Worm (Caenorhabditis elegans): ENCODE measurements around the gene M117.6.
A peak's percentile ranks its signal among the peaks of the same experiment; 100 is the strongest.

The M117.6 gene

DNA sequence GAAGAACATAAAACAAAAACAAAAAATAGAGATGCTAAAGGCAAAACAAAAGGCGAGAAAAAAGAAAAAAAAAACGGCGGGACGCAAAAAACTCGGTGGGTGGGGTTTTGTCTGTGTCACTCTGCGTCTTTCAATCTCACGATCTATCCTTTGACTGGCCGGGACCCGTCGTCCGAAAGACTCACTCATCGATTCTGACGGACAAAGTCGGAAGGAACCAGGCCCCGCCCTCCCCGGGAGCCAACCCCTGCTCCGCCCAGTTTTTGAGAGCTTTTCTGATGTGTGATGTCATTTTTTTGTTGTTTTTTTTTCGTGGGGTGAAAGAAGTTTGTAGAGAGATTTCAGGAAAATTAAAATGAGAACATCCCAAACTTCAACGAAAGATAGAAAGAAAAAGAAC lies 34.7 kb downstream of the M117.6 start:
- TF ChIP-seq ceh-82 (tag; optimal IDR thresholded peaks at IDR 0.05) (peak in 1 of 3 experiments; percentile 6), elt-3 (tag; optimal IDR thresholded peaks at IDR 0.05) (no peak), isw-1 (GFP tag; IDR thresholded peaks at IDR 0.05) (peak; percentile 11; the same call in 1 of the 2 replicates), hpl-2 (GFP tag; optimal IDR thresholded peaks at IDR 0.05) (no peak), lsy-2 (tag; optimal IDR thresholded peaks at IDR 0.05) (peak in 1 of 2 experiments; percentile 2), ama-1 (optimal IDR thresholded peaks at IDR 0.05) (no peak), fkh-8 (tag; optimal IDR thresholded peaks at IDR 0.05) (peak; percentile 11), lin-14 (GFP tag; optimal IDR thresholded peaks at IDR 0.05) (peak; percentile 83), fkh-10 (GFP tag; optimal IDR thresholded peaks at IDR 0.05) (peak; percentile 16), unc-86 (tag; optimal IDR thresholded peaks at IDR 0.05) (peak; percentile 29)

DNA sequence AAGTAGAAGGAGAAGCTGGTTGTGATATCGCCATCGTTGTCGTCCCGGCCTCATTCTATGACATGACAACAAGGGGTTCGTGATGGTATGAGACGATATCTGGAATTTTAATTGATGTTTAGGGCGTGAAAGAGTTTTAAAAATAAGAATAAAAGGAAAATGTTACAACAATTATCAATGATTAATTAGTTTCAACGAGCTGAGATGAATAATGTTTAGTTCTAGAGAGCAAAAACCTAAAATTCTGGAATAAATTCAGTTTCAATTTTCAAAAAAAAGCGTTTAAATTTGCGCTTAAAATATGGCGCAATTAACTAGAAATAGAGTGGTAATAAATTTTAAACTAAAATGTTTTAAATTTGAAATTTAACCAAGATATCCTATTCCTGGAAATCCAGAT lies 35.4 kb downstream of the M117.6 start, which contains the start of gene H01G02.3:
H01G02.3 (minus strand) TSS at position 101 of the 400 bp plus-strand sequence.
- no peak for TF ChIP-seq nhr-90 (tag; optimal IDR thresholded peaks at IDR 0.05; ENCODE audit: poor library complexity)
- no peak for TF ChIP-seq mep-1 (tag; optimal IDR thresholded peaks at IDR 0.05)

- TF ChIP-seq snpc-4 (tag; optimal IDR thresholded peaks at IDR 0.05) = no peak
- TF ChIP-seq swsn-7 (tag; optimal IDR thresholded peaks at IDR 0.05) = no peak
- no peak for TF ChIP-seq unc-30 (tag; optimal IDR thresholded peaks at IDR 0.05)
- TF ChIP-seq sox-4 (tag; optimal IDR thresholded peaks at IDR 0.05) = no peak
- no peak for TF ChIP-seq lin-15B (tag; optimal IDR thresholded peaks at IDR 0.05)
- TF ChIP-seq nhr-77 (tag; optimal IDR thresholded peaks at IDR 0.05) = no peak
- no peak for TF ChIP-seq snu-23 (GFP tag; optimal IDR thresholded peaks at IDR 0.05)
- no peak for TF ChIP-seq nhr-90 (tag; optimal IDR thresholded peaks at IDR 0.05; ENCODE audit: poor library complexity)
- TF ChIP-seq fos-1 (tag; optimal IDR thresholded peaks at IDR 0.05) = no peak
- no peak for TF ChIP-seq ztf-11 (tag; optimal IDR thresholded peaks at IDR 0.05)
- TF ChIP-seq C34B4.2 (tag; optimal IDR thresholded peaks at IDR 0.05) = no peak
- no peak for TF ChIP-seq lin-39 (tag; optimal IDR thresholded peaks at IDR 0.05)
- no peak for TF ChIP-seq xbp-1 (tag; optimal IDR thresholded peaks at IDR 0.05)
- peak in 1 of 2 experiments; percentile 4 for TF ChIP-seq lin-35 (GFP tag; optimal IDR thresholded peaks at IDR 0.05)
- TF ChIP-seq lsy-2 (tag; optimal IDR thresholded peaks at IDR 0.05) = peak in 1 of 2 experiments; percentile 9
- TF ChIP-seq efl-1 (optimal IDR thresholded peaks at IDR 0.05) = no peak
- no peak for TF ChIP-seq efl-1 (GFP tag; optimal IDR thresholded peaks at IDR 0.05 in 1 of 2)
- TF ChIP-seq ceh-63 (GFP tag; optimal IDR thresholded peaks at IDR 0.05) = no peak
- TF ChIP-seq irx-1 (tag; optimal IDR thresholded peaks at IDR 0.05) = no peak
- no peak for TF ChIP-seq mdl-1 (tag; optimal IDR thresholded peaks at IDR 0.05)
- TF ChIP-seq unc-86 (tag; optimal IDR thresholded peaks at IDR 0.05) = peak; percentile 27
- no peak for TF ChIP-seq unc-98 (GFP tag; IDR thresholded peaks at IDR 0.05)
- TF ChIP-seq efl-3 (GFP tag; optimal IDR thresholded peaks at IDR 0.05) = no peak
- TF ChIP-seq nhr-71 (tag; optimal IDR thresholded peaks at IDR 0.05) = peak; percentile 14
- TF ChIP-seq fkh-8 (tag; optimal IDR thresholded peaks at IDR 0.05) = no peak
- no peak for TF ChIP-seq ceh-88 (GFP tag; IDR thresholded peaks at IDR 0.05)
- TF ChIP-seq zag-1 (tag; optimal IDR thresholded peaks at IDR 0.05) = peak; percentile 29
- TF ChIP-seq egl-13 (tag; optimal IDR thresholded peaks at IDR 0.05) = no peak
- no peak for TF ChIP-seq grh-1 (GFP tag; IDR thresholded peaks at IDR 0.05)
- TF ChIP-seq nhr-76 (tag; optimal IDR thresholded peaks at IDR 0.05) = no peak
- no peak for TF ChIP-seq egl-27 (tag; optimal IDR thresholded peaks at IDR 0.05)
- TF ChIP-seq nhr-47 (tag; optimal IDR thresholded peaks at IDR 0.05) = peak; percentile 5
- TF ChIP-seq nhr-19 (GFP tag; conservative IDR thresholded peaks at IDR 0.05) = no peak
- TF ChIP-seq aly-2 (tag; optimal IDR thresholded peaks at IDR 0.05) = no peak
- TF ChIP-seq alr-1 (tag; optimal IDR thresholded peaks at IDR 0.05; ENCODE audit: borderline replicate concordance) = no peak
- TF ChIP-seq dsc-1 (tag; optimal IDR thresholded peaks at IDR 0.05) = no peak
- no peak for TF ChIP-seq isw-1 (GFP tag; IDR thresholded peaks at IDR 0.05)
- no peak for TF ChIP-seq lir-3 (tag; optimal IDR thresholded peaks at IDR 0.05; ENCODE audit: poor library complexity)
- TF ChIP-seq rnt-1 (tag; optimal IDR thresholded peaks at IDR 0.05) = no peak
- no peak for TF ChIP-seq nhr-237 (tag; optimal IDR thresholded peaks at IDR 0.05)
- TF ChIP-seq elt-2 (tag; optimal IDR thresholded peaks at IDR 0.05) = no peak
Measured at ce11 chrIV:11788383-11788963, 39.4 kb downstream of the M117.6 start.
